Fruit fly (Drosophila melanogaster) Kc167 (cell line): ENCODE measurements around the gene Ndf.

ENCODE experiments used
- Myc ChIP-seq: fragments of >200 bp; optimal IDR thresholded peaks from 2 replicates; lab custom pipeline; 2017; ENCODE audit warnings: missing external identifiers
- Sin3A ChIP-seq: fragments of >200 bp; optimal IDR thresholded peaks from 2 replicates; lab custom pipeline; 2018; ENCODE audit warnings: missing external identifiers
- h ChIP-seq: fragments of >200 bp; optimal IDR thresholded peaks from 3 replicates; lab custom pipeline; 2018; ENCODE audit warnings: missing external identifiers
- insv ChIP-seq: fragments of >200 bp; optimal IDR thresholded peaks from 3 replicates; lab custom pipeline; 2018; ENCODE audit warnings: missing external identifiers
- psq ChIP-seq: fragments of >200 bp; optimal IDR thresholded peaks from 2 replicates; lab custom pipeline; 2017; ENCODE audit warnings: missing external identifiers
- ttk ChIP-seq: sonication (Bioruptor generic); optimal IDR thresholded peaks from 2 replicates; lab custom pipeline; 2017; ENCODE audit warnings: missing external identifiers

Ndf gene

dm6 chr2L:10003593-10003992, at the start of gene Ndf:
Ndf (plus strand) TSS chr2L:10003832.
- TF ChIP-seq insv (lab: Kevin White, UChicago) (no peak), ttk (lab: Kevin White, UChicago) (no peak), psq (lab: Kevin White, UChicago) (no peak), Sin3A (lab: Kevin White, UChicago) (no peak), h (lab: Kevin White, UChicago) (no peak), Myc (no peak)

dm6 chr2L:9954119-9954518, 49.5 kb upstream of the Ndf start, which contains the start of the genes CG13126 and CG4709:
CG13126 (minus strand) TSS chr2L:9954181.
CG4709 (plus strand) TSS chr2L:9954325.
- no peak for TF ChIP-seq h (lab: Kevin White, UChicago)
- TF ChIP-seq Sin3A (lab: Kevin White, UChicago) = no peak
- TF ChIP-seq insv (lab: Kevin White, UChicago) = no peak
- TF ChIP-seq ttk (lab: Kevin White, UChicago) = no peak

- TF ChIP-seq ttk (lab: Kevin White, UChicago) = no peak
- TF ChIP-seq Myc = no peak
- TF ChIP-seq h (lab: Kevin White, UChicago) = no peak
- TF ChIP-seq Sin3A (lab: Kevin White, UChicago) = no peak
- no peak for TF ChIP-seq psq (lab: Kevin White, UChicago)
Measured at dm6 chr2L:9954696-9955095, 48.9 kb upstream of the Ndf start.

- TF ChIP-seq Sin3A (lab: Kevin White, UChicago) = no peak
- TF ChIP-seq ttk (lab: Kevin White, UChicago) = no peak
Measured at dm6 chr2L:9956993-9957652, 46.5 kb upstream of the Ndf start, which contains the start of the genes CG4658 and CG5846. CG4658 (plus strand) TSS chr2L:9957132. CG5846 (minus strand) TSS chr2L:9957237.

- TF ChIP-seq ttk (lab: Kevin White, UChicago) = no peak
- TF ChIP-seq psq (lab: Kevin White, UChicago) = no peak
- no peak for TF ChIP-seq h (lab: Kevin White, UChicago)
- TF ChIP-seq Sin3A (lab: Kevin White, UChicago) = no peak
- no peak for TF ChIP-seq Myc
- no peak for TF ChIP-seq insv (lab: Kevin White, UChicago)
Measured at dm6 chr2L:9960758-9961157, 42.9 kb upstream of the Ndf start.

dm6 chr2L:9963603-9964042, 40.0 kb upstream of the Ndf start, which contains the start of gene CG5850:
CG5850 (minus strand) TSS chr2L:9963949.
- TF ChIP-seq insv (lab: Kevin White, UChicago) = no peak
- TF ChIP-seq h (lab: Kevin White, UChicago) = no peak
- no peak for TF ChIP-seq Myc
- TF ChIP-seq ttk (lab: Kevin White, UChicago) = no peak

- TF ChIP-seq ttk (lab: Kevin White, UChicago) = no peak
- no peak for TF ChIP-seq h (lab: Kevin White, UChicago)
- TF ChIP-seq insv (lab: Kevin White, UChicago) = no peak
Measured at dm6 chr2L:9966983-9967737, 36.5 kb upstream of the Ndf start, which contains the start of the genes Dref and RpL13. Dref (minus strand) TSS chr2L:9967229. RpL13 (plus strand) TSS chr2L:9967313.

dm6 chr2L:9968201-9968727, 35.4 kb upstream of the Ndf start:
- TF ChIP-seq h (lab: Kevin White, UChicago) (no peak), psq (lab: Kevin White, UChicago) (no peak), Myc (no peak), Sin3A (lab: Kevin White, UChicago) (no peak)

dm6 chr2L:9972624-9973023, 31.0 kb upstream of the Ndf start:
- TF ChIP-seq psq (lab: Kevin White, UChicago) (no peak), insv (lab: Kevin White, UChicago) (no peak), Sin3A (lab: Kevin White, UChicago) (no peak), h (lab: Kevin White, UChicago) (no peak), ttk (lab: Kevin White, UChicago) (no peak), Myc (no peak)

- TF ChIP-seq h (lab: Kevin White, UChicago) = no peak
- no peak for TF ChIP-seq Sin3A (lab: Kevin White, UChicago)
- no peak for TF ChIP-seq Myc
- no peak for TF ChIP-seq insv (lab: Kevin White, UChicago)
- no peak for TF ChIP-seq ttk (lab: Kevin White, UChicago)
- no peak for TF ChIP-seq psq (lab: Kevin White, UChicago)
Measured at dm6 chr2L:9981809-9982208, 21.8 kb upstream of the Ndf start.

- TF ChIP-seq insv (lab: Kevin White, UChicago) (no peak), h (lab: Kevin White, UChicago) (no peak), Myc (no peak), ttk (lab: Kevin White, UChicago) (no peak), Sin3A (lab: Kevin White, UChicago) (no peak), psq (lab: Kevin White, UChicago) (no peak)
Measured at dm6 chr2L:9982516-9982915, 21.1 kb upstream of the Ndf start.
